Worm (Caenorhabditis elegans): ENCODE measurements around the gene F35E8.7.

ce11 chrV:15912677-15913076 is 1.1 kb upstream of the F35E8.7 start:
- TF ChIP-seq flt-1 (GFP tag; IDR thresholded peaks at IDR 0.05): no peak
- TF ChIP-seq ceh-36 (tag; optimal IDR thresholded peaks at IDR 0.05): no peak
- no peak for TF ChIP-seq sea-1 (GFP tag; conservative IDR thresholded peaks at IDR 0.05)
- no peak for TF ChIP-seq ama-1 (optimal IDR thresholded peaks at IDR 0.05)
